Worm (Caenorhabditis elegans) whole organism, young adult: Measurements from ENCODE around the gene ccf-1.

Source experiments
- B0019.2 ChIP-seq: fragments of 200-800 bp; sonication (Bioruptor generic); conservative IDR thresholded peaks from 2 replicates; pipeline ENCODE4 v1.3.6; 2022; ENCODE audit warnings: missing genetic modification reagents, missing genetic modification characterization, missing compliant biosample characterization
- B0035.1 ChIP-seq: sonication (generic microtip); optimal IDR thresholded peaks from 2 replicates; lab custom pipeline; 2016; ENCODE audit warnings: missing genetic modification characterization, mild to moderate bottlenecking, missing compliant biosample characterization, missing genotype, missing genetic modification reagents
- B0336.3 ChIP-seq: fragments of 200-800 bp; sonication (Bioruptor generic); IDR thresholded peaks from 2 replicates; pipeline ENCODE4 v1.3.6; 2022; ENCODE audit warnings: missing genetic modification characterization, missing compliant biosample characterization
- C06A6.2 ChIP-seq: fragments of 200-800 bp; sonication (Bioruptor generic); conservative IDR thresholded peaks from 2 replicates; pipeline ENCODE4 v1.3.6; 2022; ENCODE audit warnings: missing genetic modification characterization, missing compliant biosample characterization
- C17E4.6 ChIP-seq: fragments of 200-800 bp; sonication (Bioruptor generic); IDR thresholded peaks from 2 replicates; pipeline ENCODE4 v1.3.6; 2022; ENCODE audit warnings: missing genetic modification reagents, missing genetic modification characterization, missing compliant biosample characterization
- D2030.7 ChIP-seq: fragments of 200-800 bp; sonication (Bioruptor generic); IDR thresholded peaks from 2 replicates; pipeline ENCODE4 v1.3.6; 2022; ENCODE audit warnings: missing genetic modification reagents, missing genetic modification characterization, missing compliant biosample characterization
- F22D6.2 ChIP-seq: sonication (generic microtip); optimal IDR thresholded peaks from 2 replicates; lab custom pipeline; 2016; ENCODE audit warnings: mild to moderate bottlenecking, missing genetic modification characterization, missing compliant biosample characterization
- F37B4.10 ChIP-seq: fragments of 200-800 bp; sonication (Bioruptor generic); IDR thresholded peaks from 2 replicates; pipeline ENCODE4 v1.3.6; 2022; ENCODE audit warnings: missing genetic modification characterization, missing compliant biosample characterization
- F49E8.2 ChIP-seq: sonication (generic microtip); optimal IDR thresholded peaks from 3 replicates; lab custom pipeline; 2017; ENCODE audit warnings: missing genetic modification characterization, mild to moderate bottlenecking, missing compliant biosample characterization, antibody characterized with exemption, moderate library complexity; ENCODE audit not compliant: insufficient read depth
- K11D2.4 ChIP-seq: fragments of 200-800 bp; sonication (Bioruptor generic); IDR thresholded peaks from 2 replicates; pipeline ENCODE4 v1.3.6; 2022; ENCODE audit warnings: missing genetic modification reagents, missing genetic modification characterization, missing compliant biosample characterization
- K12H6.12 ChIP-seq: fragments of 200-800 bp; sonication (Bioruptor generic); optimal IDR thresholded peaks from 2 replicates; lab custom pipeline; 2018; ENCODE audit warnings: mild to moderate bottlenecking, missing genetic modification characterization, missing compliant biosample characterization
- Y53F4B.3 ChIP-seq: fragments of 200-800 bp; sonication (Bioruptor generic); IDR thresholded peaks from 2 replicates; pipeline ENCODE4 v1.3.6; 2022; ENCODE audit warnings: missing genetic modification reagents, missing genetic modification characterization, missing compliant biosample characterization
- Y56A3A.18 ChIP-seq: fragments of 200-800 bp; sonication (Bioruptor generic); IDR thresholded peaks from 2 replicates; pipeline ENCODE4 v1.3.6; 2022; ENCODE audit warnings: missing genetic modification reagents, missing genetic modification characterization, missing compliant biosample characterization
- Y79H2A.3 ChIP-seq: fragments of 200-800 bp; sonication (Bioruptor generic); conservative IDR thresholded peaks from 2 replicates; pipeline ENCODE4 v1.3.6; 2022; ENCODE audit warnings: missing genetic modification reagents, missing genetic modification characterization, missing compliant biosample characterization
- Y95B8A.8 ChIP-seq: fragments of 200-800 bp; sonication (Bioruptor generic); IDR thresholded peaks from 2 replicates; pipeline ENCODE4 v1.3.6; 2022; ENCODE audit warnings: missing genetic modification reagents, missing genetic modification characterization, missing compliant biosample characterization
- akir-1 ChIP-seq: fragments of 200-800 bp; sonication (Bioruptor generic); optimal IDR thresholded peaks from 2 replicates; lab custom pipeline; 2018; ENCODE audit warnings: mild to moderate bottlenecking, missing genetic modification characterization, moderate library complexity, missing compliant biosample characterization
- ccch-3 ChIP-seq: fragments of 200-800 bp; sonication (Bioruptor generic); optimal IDR thresholded peaks from 2 replicates; lab custom pipeline; 2018; ENCODE audit warnings: mild to moderate bottlenecking, missing genetic modification characterization, missing compliant biosample characterization
- ceh-40 ChIP-seq: fragments of 200-800 bp; sonication (Bioruptor generic); IDR thresholded peaks from 2 replicates; pipeline ENCODE4 v1.3.6; 2022; ENCODE audit warnings: missing genetic modification characterization, missing compliant biosample characterization
- ceh-79 ChIP-seq: sonication (generic microtip); optimal IDR thresholded peaks from 2 replicates; lab custom pipeline; 2017; ENCODE audit warnings: mild to moderate bottlenecking, missing genetic modification characterization, missing compliant biosample characterization
- ceh-91 ChIP-seq: fragments of 200-800 bp; sonication (Bioruptor generic); IDR thresholded peaks from 2 replicates; pipeline ENCODE4 v1.3.6; 2022; ENCODE audit warnings: missing genetic modification reagents, missing genetic modification characterization, missing compliant biosample characterization
- dpl-1 ChIP-seq: fragments of 150-350 bp; optimal IDR thresholded peaks from 2 replicates; lab custom pipeline; 2014; ENCODE audit warnings: missing biosample characterization, missing genetic modification reagents, missing genetic modification characterization
- egl-18 ChIP-seq: fragments of 200-800 bp; sonication (Bioruptor generic); IDR thresholded peaks from 2 replicates; pipeline ENCODE4 v1.3.6; 2022; ENCODE audit warnings: missing genetic modification reagents, missing genetic modification characterization, missing compliant biosample characterization
- ets-4 ChIP-seq: fragments of 200-800 bp; sonication (Bioruptor generic); optimal IDR thresholded peaks from 2 replicates; lab custom pipeline; 2018; ENCODE audit warnings: mild to moderate bottlenecking, missing genetic modification characterization, missing compliant biosample characterization
- gei-17 ChIP-seq: fragments of 200-800 bp; sonication (Bioruptor generic); optimal IDR thresholded peaks from 2 replicates; lab custom pipeline; 2018; ENCODE audit warnings: mild to moderate bottlenecking, missing genetic modification characterization, missing compliant biosample characterization
- him-1 ChIP-seq: sonication (generic microtip); optimal IDR thresholded peaks from 2 replicates; lab custom pipeline; 2016; ENCODE audit warnings: missing genotype, missing genetic modification reagents, missing genetic modification characterization, missing compliant biosample characterization
- hmg-1.2 ChIP-seq: fragments of 200-800 bp; sonication (Bioruptor generic); IDR thresholded peaks from 2 replicates; pipeline ENCODE4 v1.3.6; 2022; ENCODE audit warnings: missing genetic modification reagents, missing genetic modification characterization, missing compliant biosample characterization
- hmg-20 ChIP-seq: fragments of 200-800 bp; sonication (Bioruptor generic); IDR thresholded peaks from 2 replicates; pipeline ENCODE4 v1.3.6; 2022; ENCODE audit warnings: missing genetic modification reagents, missing genetic modification characterization, missing compliant biosample characterization
- lin-26 ChIP-seq: fragments of 200-800 bp; sonication (Bioruptor generic); IDR thresholded peaks from 2 replicates; pipeline ENCODE4 v1.3.6; 2022; ENCODE audit warnings: missing genetic modification reagents, missing genetic modification characterization, missing compliant biosample characterization
- lin-35 ChIP-seq, 3 experiments: fragments of 150-350 bp in 2 of 3; sonication (generic microtip) in 1 of 3; optimal IDR thresholded peaks; 2 replicates each; lab custom pipeline; 2014 to 2018; ENCODE audit warnings: missing biosample characterization in 3 of 3, missing genetic modification characterization in 3 of 3, missing genetic modification reagents in 3 of 3
- lin-40 ChIP-seq: sonication (generic microtip); optimal IDR thresholded peaks from 2 replicates; lab custom pipeline; 2016; ENCODE audit warnings: missing genetic modification characterization, mild to moderate bottlenecking, missing compliant biosample characterization, missing genotype, missing genetic modification reagents
- lir-1 ChIP-seq: fragments of 200-800 bp; sonication (Bioruptor generic); conservative IDR thresholded peaks from 2 replicates; pipeline ENCODE4 v1.3.6; 2022; ENCODE audit warnings: missing genetic modification reagents, missing genetic modification characterization, missing compliant biosample characterization
- madf-3 ChIP-seq: fragments of 200-800 bp; sonication (Bioruptor generic); IDR thresholded peaks from 2 replicates; pipeline ENCODE4 v1.3.6; 2022; ENCODE audit warnings: missing genetic modification reagents, missing genetic modification characterization, missing compliant biosample characterization
- mes-4 ChIP-seq: sonication (generic microtip); optimal IDR thresholded peaks from 2 replicates; lab custom pipeline; 2016; ENCODE audit warnings: missing genotype, missing genetic modification characterization, missing compliant biosample characterization
- nfyb-1 ChIP-seq: fragments of 200-800 bp; sonication (Bioruptor generic); IDR thresholded peaks from 2 replicates; pipeline ENCODE4 v1.3.6; 2022; ENCODE audit warnings: missing genetic modification reagents, missing genetic modification characterization, missing compliant biosample characterization
- nhr-27 ChIP-seq: fragments of 200-800 bp; sonication (Bioruptor generic); optimal IDR thresholded peaks from 2 replicates; lab custom pipeline; 2018; ENCODE audit warnings: mild to moderate bottlenecking, missing genetic modification characterization, moderate library complexity, missing compliant biosample characterization
- nhr-90 ChIP-seq: sonication (generic microtip); optimal IDR thresholded peaks from 2 replicates; lab custom pipeline; 2016; ENCODE audit warnings: missing genotype, mild to moderate bottlenecking, missing genetic modification characterization, missing compliant biosample characterization
- pbrm-1 ChIP-seq: fragments of 200-800 bp; sonication (Bioruptor generic); IDR thresholded peaks from 2 replicates; pipeline ENCODE4 v1.3.6; 2022; ENCODE audit warnings: missing genetic modification reagents, missing genetic modification characterization, missing compliant biosample characterization
- rcor-1 ChIP-seq: fragments of 200-800 bp; sonication (Bioruptor generic); IDR thresholded peaks from 2 replicates; pipeline ENCODE4 v1.3.6; 2022; ENCODE audit warnings: missing genetic modification reagents, missing genetic modification characterization, missing compliant biosample characterization
- repo-1 ChIP-seq: sonication (generic microtip); optimal IDR thresholded peaks from 2 replicates; lab custom pipeline; 2017; ENCODE audit warnings: mild to moderate bottlenecking, missing genetic modification characterization, missing compliant biosample characterization
- sea-2 ChIP-seq: fragments of 200-800 bp; sonication (Bioruptor generic); IDR thresholded peaks from 2 replicates; pipeline ENCODE4 v1.3.6; 2022; ENCODE audit warnings: missing genetic modification characterization, missing compliant biosample characterization
- snpc-1.1 ChIP-seq: sonication (generic microtip); optimal IDR thresholded peaks from 2 replicates; lab custom pipeline; 2017; ENCODE audit warnings: missing genetic modification characterization, mild to moderate bottlenecking, missing compliant biosample characterization, antibody characterized with exemption, moderate library complexity, missing genotype, missing genetic modification reagents; ENCODE audit not compliant: insufficient read depth
- snpc-1.3 ChIP-seq: sonication (generic microtip); optimal IDR thresholded peaks from 2 replicates; lab custom pipeline; 2017; ENCODE audit warnings: missing genetic modification characterization, mild to moderate bottlenecking, missing compliant biosample characterization, antibody characterized with exemption, moderate library complexity, missing genotype, missing genetic modification reagents; ENCODE audit not compliant: insufficient read depth
- tbx-9 ChIP-seq: sonication (generic microtip); optimal IDR thresholded peaks from 2 replicates; lab custom pipeline; 2016; ENCODE audit warnings: borderline replicate concordance, missing genetic modification characterization, inconsistent platforms, missing compliant biosample characterization
- tlf-1 ChIP-seq: fragments of 200-800 bp; sonication (Bioruptor generic); optimal IDR thresholded peaks from 2 replicates; lab custom pipeline; 2018; ENCODE audit warnings: mild to moderate bottlenecking, missing genetic modification characterization, missing compliant biosample characterization
- zfh-2 ChIP-seq: fragments of 200-800 bp; sonication (Bioruptor generic); conservative IDR thresholded peaks from 2 replicates; pipeline ENCODE4 v1.3.6; 2022; ENCODE audit warnings: missing genetic modification reagents, missing genetic modification characterization, missing compliant biosample characterization
- zim-3 ChIP-seq: sonication (generic microtip); optimal IDR thresholded peaks from 2 replicates; lab custom pipeline; 2017; ENCODE audit warnings: mild to moderate bottlenecking, missing genetic modification characterization, moderate library complexity, missing compliant biosample characterization
- ztf-18 ChIP-seq: sonication (generic microtip); optimal IDR thresholded peaks from 2 replicates; lab custom pipeline; 2016; ENCODE audit warnings: missing genotype, mild to moderate bottlenecking, missing genetic modification characterization, missing compliant biosample characterization
- ztf-3 ChIP-seq: fragments of 200-800 bp; sonication (Bioruptor generic); optimal IDR thresholded peaks from 2 replicates; lab custom pipeline; 2018; ENCODE audit warnings: mild to moderate bottlenecking, missing genetic modification characterization, missing compliant biosample characterization

ccf-1 gene

DNA sequence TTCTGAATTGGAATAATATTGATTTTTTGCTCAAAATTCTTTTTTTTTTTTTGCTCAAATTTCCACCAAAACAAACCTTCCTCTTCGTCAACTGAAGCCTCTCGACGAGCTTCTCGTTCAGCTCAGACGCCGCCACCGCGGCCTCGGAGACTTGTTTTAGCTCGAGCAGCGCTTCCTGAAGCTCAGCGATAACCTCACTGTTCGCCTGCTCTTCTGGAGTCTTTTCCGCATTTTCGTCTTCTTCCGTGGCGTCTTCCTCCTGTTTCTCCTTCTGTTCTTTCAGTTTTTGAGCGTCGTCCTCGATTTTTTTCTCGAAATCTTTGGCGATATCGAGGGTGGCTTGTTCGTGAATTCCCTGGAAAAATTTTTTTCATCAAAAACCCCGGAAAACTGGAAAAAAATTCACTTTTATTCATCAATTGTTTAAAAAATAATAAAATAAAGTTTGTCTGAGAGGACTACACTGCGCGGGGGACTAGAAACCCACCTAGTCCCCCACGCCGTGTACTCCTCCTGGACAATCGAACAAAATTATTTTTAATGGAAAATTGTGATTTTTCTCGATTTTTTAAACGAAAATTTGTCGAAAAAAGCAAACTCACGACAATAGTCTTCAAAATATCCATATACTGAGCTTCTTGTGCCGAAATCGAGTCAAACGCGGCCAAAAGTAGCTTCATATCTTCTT, 26.2 kb upstream of the ccf-1 start (continued):
- no peak for TF ChIP-seq lin-26 (GFP tag; lab: Robert Waterston, UW)
- 0 out of 2 replicates have a peak, but pooled peaks have one; percentile 69 for TF ChIP-seq madf-3 (GFP tag; lab: Robert Waterston, UW)
- no peak for TF ChIP-seq ztf-3
- TF ChIP-seq zim-3 (tag; lab: Kevin White, UChicago): peak; percentile 74
- 0 out of 2 replicates have a peak, but pooled peaks have one; percentile 43 for TF ChIP-seq B0019.2
- peak; percentile 46; the same call in 1 of the 2 replicates for TF ChIP-seq ceh-91 (GFP tag; lab: Robert Waterston, UW)
- TF ChIP-seq Y79H2A.3 (GFP tag; lab: Robert Waterston, UW): no peak
- TF ChIP-seq lir-1: peak; percentile 89
- TF ChIP-seq Y53F4B.3: no peak
- TF ChIP-seq lin-40 (tag; lab: Kevin White, UChicago): peak; percentile 86
- peak; percentile 31 for TF ChIP-seq dpl-1 (GFP tag; lab: Kevin White, UChicago)
- no peak for TF ChIP-seq repo-1
- TF ChIP-seq egl-18 (GFP tag; lab: Robert Waterston, UW): 0 out of 2 replicates have a peak, but pooled peaks have one; percentile 57
- no peak for TF ChIP-seq Y95B8A.8 (GFP tag; lab: Robert Waterston, UW)
- TF ChIP-seq F22D6.2 (tag; lab: Kevin White, UChicago): peak; percentile 49
- peak; percentile 6 for TF ChIP-seq gei-17 (GFP tag; lab: Kevin White, UChicago)
- TF ChIP-seq C17E4.6: no peak
- no peak for TF ChIP-seq nhr-90 (tag; lab: Kevin White, UChicago)
- TF ChIP-seq akir-1 (GFP tag; lab: Kevin White, UChicago): peak; percentile 43
- TF ChIP-seq ccch-3 (GFP tag; lab: Kevin White, UChicago): peak; percentile 77
- peak; percentile 39 for TF ChIP-seq F49E8.2 (tag; lab: Kevin White, UChicago)
- 0 out of 2 replicates have a peak, but pooled peaks have one; percentile 24 for TF ChIP-seq ceh-40 (GFP tag; lab: Robert Waterston, UW)
- peak; percentile 7 for TF ChIP-seq ceh-79
- peak; percentile 51 for TF ChIP-seq him-1 (tag; lab: Kevin White, UChicago)
- TF ChIP-seq B0336.3 (GFP tag; lab: Robert Waterston, UW): peak; percentile 80
- TF ChIP-seq ztf-18 (tag; lab: Kevin White, UChicago): peak; percentile 0
- peak in 1 of 3 experiments; percentile 78 for TF ChIP-seq lin-35 (GFP tag; optimal IDR thresholded peaks at IDR 0.05; lab: Kevin White, UChicago)
- peak; percentile 72 for TF ChIP-seq pbrm-1
- TF ChIP-seq K11D2.4: peak; percentile 77
- TF ChIP-seq mes-4 (tag; lab: Kevin White, UChicago): no peak
- TF ChIP-seq hmg-20 (GFP tag; lab: Robert Waterston, UW): peak; percentile 58; the same call in 1 of the 2 replicates
- TF ChIP-seq ets-4 (GFP tag; lab: Kevin White, UChicago): no peak
- peak; percentile 58; the same call in 1 of the 2 replicates for TF ChIP-seq zfh-2
- peak; percentile 59 for TF ChIP-seq B0035.1
- no peak for TF ChIP-seq snpc-1.1 (tag; lab: Kevin White, UChicago)
- TF ChIP-seq, all 124 proteins: peak for 68

ce11 chrIII:11942664-11943063, 22.6 kb upstream of the ccf-1 start:
- 0 out of 2 replicates have a peak, but pooled peaks have one; percentile 47 for TF ChIP-seq nfyb-1 (GFP tag; lab: Robert Waterston, UW)
- TF ChIP-seq tlf-1: no peak
- no peak for TF ChIP-seq nhr-27 (tag; lab: Kevin White, UChicago)
- TF ChIP-seq sea-2 (GFP tag; lab: Robert Waterston, UW): no peak
- TF ChIP-seq F37B4.10 (GFP tag; lab: Robert Waterston, UW): no peak
- no peak for TF ChIP-seq K12H6.12 (tag; lab: Kevin White, UChicago)
- TF ChIP-seq hmg-1.2 (GFP tag; lab: Robert Waterston, UW): 0 out of 2 replicates have a peak, but pooled peaks have one; percentile 9
- no peak for TF ChIP-seq F49E8.2 (tag; lab: Kevin White, UChicago)
- TF ChIP-seq snpc-1.3: no peak
- TF ChIP-seq D2030.7 (GFP tag; lab: Robert Waterston, UW): no peak
- TF ChIP-seq C06A6.2 (GFP tag; lab: Robert Waterston, UW): no peak
- TF ChIP-seq tbx-9 (tag; lab: Kevin White, UChicago): no peak
- no peak for TF ChIP-seq ccch-3 (GFP tag; lab: Kevin White, UChicago)
- TF ChIP-seq rcor-1 (GFP tag; lab: Robert Waterston, UW): no peak
- no peak for TF ChIP-seq Y56A3A.18 (GFP tag; lab: Robert Waterston, UW)
